Fruit fly (Drosophila melanogaster) whole organism, embryonic: ENCODE data around the gene CG3009.

ENCODE experiments used
- Asciz ChIP-seq: fragments of 200-800 bp; sonication (Bioruptor generic); optimal IDR thresholded peaks from 2 replicates; lab custom pipeline; 2017; ENCODE audit warnings: missing biosample characterization, mild to moderate bottlenecking, missing genetic modification characterization, missing genetic modification reagents
- Atf3 ChIP-seq: fragments of 200-800 bp; sonication (Bioruptor generic); optimal IDR thresholded peaks from 3 replicates; lab custom pipeline; 2016; ENCODE audit warnings: missing biosample characterization, missing genetic modification characterization
- Bgb ChIP-seq: fragments of 200-800 bp; sonication (Bioruptor generic); IDR thresholded peaks from 2 replicates; pipeline ENCODE4 v1.3.6; 2022; ENCODE audit warnings: missing biosample characterization, missing genetic modification characterization; ENCODE audit not compliant: partially characterized antibody
- BtbVII ChIP-seq: fragments of 200-800 bp; sonication (Bioruptor generic); optimal IDR thresholded peaks from 3 replicates; lab custom pipeline; 2017; ENCODE audit warnings: missing biosample characterization, mild to moderate bottlenecking, missing genetic modification characterization
- CG11456 ChIP-seq: fragments of 200-800 bp; sonication (Bioruptor generic); IDR thresholded peaks from 3 replicates; pipeline ENCODE4 v1.3.6; 2022; ENCODE audit warnings: missing biosample characterization, missing genetic modification characterization
- CG11696 ChIP-seq: fragments of 200-800 bp; sonication (Bioruptor generic); IDR thresholded peaks from 2 replicates; pipeline ENCODE4 v1.3.6; 2022; ENCODE audit warnings: missing biosample characterization, missing genetic modification characterization
- CG13123 ChIP-seq: fragments of 200-800 bp; sonication (Bioruptor generic); optimal IDR thresholded peaks from 2 replicates; lab custom pipeline; 2016; ENCODE audit warnings: missing biosample characterization, missing genetic modification characterization
- CG13775 ChIP-seq: fragments of 200-800 bp; sonication (Bioruptor generic); optimal IDR thresholded peaks from 3 replicates; lab custom pipeline; 2017; ENCODE audit warnings: missing biosample characterization, mild to moderate bottlenecking, missing genetic modification characterization
- CG15269 ChIP-seq: fragments of 200-800 bp; sonication (Bioruptor generic); optimal IDR thresholded peaks from 2 replicates; lab custom pipeline; 2018; ENCODE audit warnings: missing biosample characterization, mild to moderate bottlenecking, missing genetic modification characterization, moderate library complexity
- CG16779 ChIP-seq: fragments of 200-800 bp; sonication (Bioruptor generic); IDR thresholded peaks from 2 replicates; pipeline ENCODE4 v1.3.6; 2022; ENCODE audit warnings: missing biosample characterization, missing genetic modification characterization
- CG18262 ChIP-seq: fragments of 200-800 bp; optimal IDR thresholded peaks from 3 replicates; lab custom pipeline; 2019; ENCODE audit warnings: missing biosample characterization, mild to moderate bottlenecking, missing genetic modification characterization, moderate library complexity
- CG18764 ChIP-seq: fragments of 200-800 bp; sonication (Bioruptor generic); optimal IDR thresholded peaks from 3 replicates; lab custom pipeline; 2016; ENCODE audit warnings: missing biosample characterization, missing genetic modification characterization
- CG33213 ChIP-seq: fragments of 200-800 bp; sonication (Bioruptor generic); optimal IDR thresholded peaks from 3 replicates; lab custom pipeline; 2016; ENCODE audit warnings: missing biosample characterization, missing genetic modification characterization
- CG3726 ChIP-seq: fragments of 200-800 bp; sonication (Bioruptor generic); IDR thresholded peaks from 3 replicates; pipeline ENCODE4, ENCODE4 v1.3.6; 2022; ENCODE audit warnings: missing biosample characterization, missing genetic modification characterization
- CG43689 ChIP-seq: fragments of 200-800 bp; sonication (Bioruptor generic); IDR thresholded peaks from 2 replicates; pipeline ENCODE4 v1.3.6; 2022; ENCODE audit warnings: missing biosample characterization, missing genetic modification characterization
- CG4707 ChIP-seq: fragments of 200-800 bp; sonication (Bioruptor generic); optimal IDR thresholded peaks from 2 replicates; lab custom pipeline; 2018; ENCODE audit warnings: missing biosample characterization, mild to moderate bottlenecking, missing genetic modification characterization, moderate library complexity
- CG5245 ChIP-seq: fragments of 200-800 bp; sonication (Bioruptor generic); optimal IDR thresholded peaks from 3 replicates; lab custom pipeline; 2016; ENCODE audit warnings: missing biosample characterization, missing genetic modification characterization
- CG9817 ChIP-seq: fragments of 200-800 bp; sonication (Bioruptor generic); optimal IDR thresholded peaks from 2 replicates; lab custom pipeline; 2018; ENCODE audit warnings: missing biosample characterization, mild to moderate bottlenecking, missing genetic modification characterization, moderate library complexity
- CHES-1-like ChIP-seq: fragments of 200-800 bp; sonication (Bioruptor generic); optimal IDR thresholded peaks from 2 replicates; lab custom pipeline; 2016; ENCODE audit warnings: missing biosample characterization, missing genetic modification characterization
- D19B ChIP-seq: fragments of 200-800 bp; sonication (Bioruptor generic); optimal IDR thresholded peaks from 2 replicates; lab custom pipeline; 2017; ENCODE audit warnings: missing biosample characterization, mild to moderate bottlenecking, missing genetic modification characterization
- Dad ChIP-seq: fragments of 200-800 bp; sonication (Bioruptor generic); optimal IDR thresholded peaks from 3 replicates; lab custom pipeline; 2016; ENCODE audit warnings: missing biosample characterization, missing genetic modification characterization
- Lhr ChIP-seq: fragments of 200-800 bp; sonication (Bioruptor generic); optimal IDR thresholded peaks from 3 replicates; lab custom pipeline; 2017; ENCODE audit warnings: mild to moderate bottlenecking, missing biosample characterization, missing genetic modification reagents, missing genetic modification characterization
- NC2β ChIP-seq: fragments of 200-800 bp; sonication (Bioruptor generic); optimal IDR thresholded peaks from 2 replicates; lab custom pipeline; 2016; ENCODE audit warnings: missing biosample characterization, missing genetic modification characterization
- Rx ChIP-seq: fragments of 200-800 bp; sonication (Bioruptor generic); IDR thresholded peaks from 2 replicates; pipeline ENCODE4 v1.3.6; 2022; ENCODE audit warnings: missing biosample characterization, missing genetic modification characterization
- Sry-δ ChIP-seq: fragments of 200-800 bp; sonication (Bioruptor generic); optimal IDR thresholded peaks from 2 replicates; lab custom pipeline; 2016; ENCODE audit warnings: missing biosample characterization, missing genetic modification characterization
- Ssrp ChIP-seq: fragments of 200-800 bp; sonication (Bioruptor generic); optimal IDR thresholded peaks from 2 replicates; lab custom pipeline; 2018; ENCODE audit warnings: missing biosample characterization, mild to moderate bottlenecking, missing genetic modification characterization, moderate library complexity
- Taf1 ChIP-seq: fragments of 200-800 bp; sonication (Bioruptor generic); IDR thresholded peaks from 2 replicates; pipeline ENCODE4 v1.3.6; 2022; ENCODE audit warnings: missing biosample characterization, missing genetic modification characterization
- Vsx1 ChIP-seq: fragments of 200-800 bp; sonication (Bioruptor generic); optimal IDR thresholded peaks from 2 replicates; lab custom pipeline; 2017; ENCODE audit warnings: missing biosample characterization, mild to moderate bottlenecking, missing genetic modification characterization, missing genetic modification reagents
- Xbp1 ChIP-seq: fragments of 200-800 bp; sonication (Bioruptor generic); optimal IDR thresholded peaks from 3 replicates; lab custom pipeline; 2016; ENCODE audit warnings: missing biosample characterization, mild to moderate bottlenecking, missing genetic modification characterization
- btn ChIP-seq: fragments of 200-800 bp; sonication (Bioruptor generic); optimal IDR thresholded peaks from 2 replicates; lab custom pipeline; 2016; ENCODE audit warnings: missing biosample characterization, missing genetic modification characterization
- cas ChIP-seq: fragments of 200-800 bp; sonication (Bioruptor generic); IDR thresholded peaks from 2 replicates; pipeline ENCODE4 v1.3.6; 2022; ENCODE audit warnings: missing biosample characterization, missing genetic modification characterization
- chif ChIP-seq, 2 experiments: fragments of 200-800 bp; sonication (Bioruptor generic); optimal IDR thresholded peaks; 3 replicates each; lab custom pipeline; 2016; ENCODE audit warnings: missing biosample characterization in 2 of 2, missing genetic modification characterization in 2 of 2
- chn ChIP-seq: fragments of 200-800 bp; sonication (Bioruptor generic); optimal IDR thresholded peaks from 2 replicates; lab custom pipeline; 2016; ENCODE audit warnings: missing biosample characterization, missing genetic modification characterization
- cwo ChIP-seq: fragments of 200-800 bp; sonication (Bioruptor generic); optimal IDR thresholded peaks from 3 replicates; lab custom pipeline; 2017; ENCODE audit warnings: missing biosample characterization, missing genetic modification characterization, mild to moderate bottlenecking, moderate library complexity, missing genetic modification reagents
- eyg ChIP-seq: fragments of 200-800 bp; sonication (Bioruptor generic); optimal IDR thresholded peaks from 3 replicates; lab custom pipeline; 2016; ENCODE audit warnings: missing biosample characterization, missing genetic modification characterization
- fd3F ChIP-seq: fragments of 200-800 bp; sonication (Bioruptor generic); optimal IDR thresholded peaks from 2 replicates; lab custom pipeline; 2018; ENCODE audit warnings: missing biosample characterization, mild to moderate bottlenecking, missing genetic modification characterization, moderate library complexity
- jumu ChIP-seq: fragments of 200-800 bp; sonication (Bioruptor generic); optimal IDR thresholded peaks from 3 replicates; lab custom pipeline; 2016; ENCODE audit warnings: missing biosample characterization, missing genetic modification characterization
- klu ChIP-seq: fragments of 200-800 bp; sonication (Bioruptor generic); IDR thresholded peaks from 2 replicates; pipeline ENCODE4 v1.3.6; 2022; ENCODE audit warnings: missing biosample characterization, missing genetic modification characterization
- lov ChIP-seq, 2 experiments: fragments of 200-800 bp in 1 of 2; fragments of >200 bp in 1 of 2; sonication (Bioruptor generic) in 1 of 2; IDR thresholded peaks in 1 of 2; optimal IDR thresholded peaks in 1 of 2; 2 replicates in 1 of 2; 3 replicates in 1 of 2; pipeline versions ENCODE4 v1.3.6 to Lab custom; 2017 to 2022; ENCODE audit warnings: missing biosample characterization in 1 of 2, missing genetic modification characterization in 1 of 2
- maf-S ChIP-seq: fragments of 200-800 bp; sonication (Bioruptor generic); optimal IDR thresholded peaks from 2 replicates; lab custom pipeline; 2016; ENCODE audit warnings: missing biosample characterization, missing genetic modification characterization
- nmo ChIP-seq: fragments of 200-800 bp; sonication (Bioruptor generic); optimal IDR thresholded peaks from 2 replicates; lab custom pipeline; 2018; ENCODE audit warnings: missing biosample characterization, mild to moderate bottlenecking, missing genetic modification characterization, moderate library complexity
- otp ChIP-seq: fragments of 200-800 bp; sonication (Bioruptor generic); IDR thresholded peaks from 3 replicates; pipeline ENCODE4, ENCODE4 v1.3.6; 2022; ENCODE audit warnings: missing biosample characterization, missing genetic modification characterization
- pb ChIP-seq: fragments of 200-800 bp; sonication (Bioruptor generic); optimal IDR thresholded peaks from 3 replicates; lab custom pipeline; 2016; ENCODE audit warnings: missing biosample characterization, missing genetic modification characterization
- ro ChIP-seq: fragments of 200-800 bp; sonication (Bioruptor generic); IDR thresholded peaks from 2 replicates; pipeline ENCODE4 v1.3.6; 2022; ENCODE audit warnings: missing biosample characterization, missing genetic modification characterization
- scrt ChIP-seq: fragments of 200-800 bp; sonication (Bioruptor generic); optimal IDR thresholded peaks from 2 replicates; lab custom pipeline; 2018; ENCODE audit warnings: missing biosample characterization, mild to moderate bottlenecking, missing genetic modification characterization, moderate library complexity
- so ChIP-seq: fragments of 200-800 bp; sonication (Bioruptor generic); IDR thresholded peaks from 3 replicates; pipeline ENCODE4 v1.3.6; 2022; ENCODE audit warnings: missing biosample characterization, missing genetic modification characterization
- trh ChIP-seq: fragments of 200-800 bp; sonication (Bioruptor generic); optimal IDR thresholded peaks from 2 replicates; lab custom pipeline; 2016; ENCODE audit warnings: missing biosample characterization, missing genetic modification characterization
- twi ChIP-seq: fragments of 200-800 bp; optimal IDR thresholded peaks from 2 replicates; lab custom pipeline; 2019; ENCODE audit warnings: missing biosample characterization, mild to moderate bottlenecking, missing genetic modification characterization, moderate library complexity
- vvl ChIP-seq: fragments of 200-800 bp; sonication (Bioruptor generic); IDR thresholded peaks from 2 replicates; pipeline ENCODE4 v1.3.6; 2022; ENCODE audit warnings: missing biosample characterization, missing genetic modification characterization
- wor ChIP-seq: fragments of 200-800 bp; sonication (Bioruptor generic); IDR thresholded peaks from 2 replicates; pipeline ENCODE4 v1.3.6; 2022; ENCODE audit warnings: missing biosample characterization, missing genetic modification characterization
- yki ChIP-seq: fragments of >200 bp; optimal IDR thresholded peaks from 3 replicates; lab custom pipeline; 2018

The CG3009 gene

dm6 chrX:4684444-4684924 lies 18.0 kb upstream of the CG3009 start (continued):
- TF ChIP-seq btn (GFP tag; lab: Kevin White, UChicago) (peak; percentile 47), wor (peak; percentile 53; the same call in 1 of the 2 replicates), eyg (GFP tag; lab: Kevin White, UChicago) (peak; percentile 82), cwo (peak; percentile 72), nmo (GFP tag; lab: Kevin White, UChicago) (peak; percentile 74), CG43689 (peak; percentile 46; the same call in 1 of the 2 replicates), Lhr (peak; percentile 76), klu (GFP tag; lab: Robert Waterston, UW) (peak; percentile 73), trh (peak; percentile 29), NC2β (GFP tag; lab: Kevin White, UChicago) (peak; percentile 61), CG4707 (GFP tag; lab: Kevin White, UChicago) (no peak), Taf1 (GFP tag; lab: Robert Waterston, UW) (peak; percentile 77), CG15269 (peak; percentile 85), chif (GFP tag; optimal IDR thresholded peaks at IDR 0.05; lab: Kevin White, UChicago) (peak; percentile 67 to 82), lov (optimal IDR thresholded peaks at IDR 0.05; lab: Kevin White, UChicago) (no peak), lov (GFP tag; IDR thresholded peaks at IDR 0.05; lab: Robert Waterston, UW) (peak; percentile 58; the same call in 1 of the 3 replicates), scrt (GFP tag; lab: Kevin White, UChicago) (peak; percentile 64), twi (tag; lab: Kevin White, UChicago) (peak; percentile 90), jumu (GFP tag; lab: Kevin White, UChicago) (peak; percentile 87), Atf3 (GFP tag; lab: Kevin White, UChicago) (peak; percentile 80), Rx (GFP tag; lab: Robert Waterston, UW) (peak; percentile 79), cas (GFP tag; lab: Robert Waterston, UW) (peak; percentile 85), CG11696 (GFP tag; lab: Robert Waterston, UW) (peak; percentile 75), yki (lab: Kevin White, UChicago) (no peak), so (GFP tag; lab: Robert Waterston, UW) (peak; percentile 84; the same call in 2 of the 3 replicates), ro (peak; percentile 37; the same call in 1 of the 2 replicates), Bgb (GFP tag; lab: Robert Waterston, UW) (peak; percentile 90), CG13123 (GFP tag; lab: Kevin White, UChicago) (peak; percentile 66), CG11456 (GFP tag; lab: Robert Waterston, UW) (peak; percentile 93), CG5245 (GFP tag; lab: Kevin White, UChicago) (peak; percentile 70), Ssrp (tag; lab: Kevin White, UChicago) (peak; percentile 65), chn (GFP tag; lab: Kevin White, UChicago) (peak; percentile 85), CG3726 (GFP tag; lab: Robert Waterston, UW) (peak; percentile 73; the same call in 2 of the 3 replicates), Xbp1 (peak; percentile 86), Vsx1 (GFP tag; lab: Kevin White, UChicago) (peak; percentile 40), pb (GFP tag; lab: Kevin White, UChicago) (peak; percentile 82), CG9817 (peak; percentile 86), CG16779 (GFP tag; lab: Robert Waterston, UW) (peak; percentile 91), Sry-δ (GFP tag; lab: Kevin White, UChicago) (peak; percentile 99), otp (GFP tag; lab: Robert Waterston, UW) (peak; percentile 86), fd3F (peak; percentile 82), CG33213 (peak; percentile 75), CG18262 (tag; lab: Kevin White, UChicago) (peak; percentile 64), D19B (GFP tag; lab: Kevin White, UChicago) (peak; percentile 41), Dad (GFP tag; lab: Kevin White, UChicago) (peak; percentile 84), Asciz (peak; percentile 86), vvl (peak; percentile 94), CHES-1-like (GFP tag; lab: Kevin White, UChicago) (peak; percentile 91), CG18764 (GFP tag; lab: Kevin White, UChicago) (peak; percentile 75), BtbVII (GFP tag; lab: Kevin White, UChicago) (no peak), CG13775 (peak; percentile 76), maf-S (GFP tag; lab: Kevin White, UChicago) (peak; percentile 76)
